Worm (Caenorhabditis elegans) whole organism, early embryonic: Measurements from ENCODE around the gene F54D5.24.
"Not testable (repeated sequence)": the region's sequence is repeated elsewhere in the genome, so short reads cannot be mapped to it uniquely, and the experiment has no call there.

Source experiments
- aly-1 ChIP-seq: sonication (generic microtip); optimal IDR thresholded peaks from 2 replicates; lab custom pipeline; 2016; ENCODE audit warnings: missing genetic modification characterization, missing compliant biosample characterization
- ama-1 ChIP-seq: fragments of 150-350 bp; optimal IDR thresholded peaks from 2 replicates; lab custom pipeline; 2014
- ceh-13 ChIP-seq: fragments of 200-800 bp; sonication (Bioruptor generic); optimal IDR thresholded peaks from 2 replicates; lab custom pipeline; 2018; ENCODE audit warnings: mild to moderate bottlenecking, missing genetic modification characterization, missing compliant biosample characterization
- ceh-36 ChIP-seq: sonication (generic microtip); optimal IDR thresholded peaks from 2 replicates; lab custom pipeline; 2016; ENCODE audit warnings: missing genetic modification characterization, inconsistent platforms, missing compliant biosample characterization
- flt-1 ChIP-seq: fragments of 200-800 bp; sonication (Bioruptor generic); IDR thresholded peaks from 2 replicates; pipeline ENCODE4 v1.3.6; 2022; ENCODE audit warnings: missing genetic modification characterization, missing compliant biosample characterization
- hmbx-1 ChIP-seq: sonication (generic microtip); optimal IDR thresholded peaks from 2 replicates; lab custom pipeline; 2016; ENCODE audit warnings: mild to moderate bottlenecking, missing genetic modification characterization, missing compliant biosample characterization
- pes-1 ChIP-seq: fragments of 200-800 bp; sonication (Bioruptor generic); IDR thresholded peaks from 2 replicates; pipeline ENCODE4 v1.3.6; 2022; ENCODE audit warnings: missing genetic modification reagents, missing genetic modification characterization, missing compliant biosample characterization
- scrt-1 ChIP-seq: fragments of 200-800 bp; sonication (Bioruptor generic); IDR thresholded peaks from 2 replicates; pipeline ENCODE4 v1.3.6; 2022; ENCODE audit warnings: missing genetic modification characterization, missing compliant biosample characterization
- sea-1 ChIP-seq: fragments of 200-800 bp; sonication (Bioruptor generic); conservative IDR thresholded peaks from 2 replicates; pipeline ENCODE4 v1.3.6; 2022; ENCODE audit warnings: missing genetic modification characterization, missing compliant biosample characterization
- tbx-11 ChIP-seq: fragments of 200-800 bp; sonication (Bioruptor generic); IDR thresholded peaks from 2 replicates; pipeline ENCODE4 v1.3.6; 2022; ENCODE audit warnings: missing genetic modification characterization, missing compliant biosample characterization
- tbx-37 ChIP-seq: fragments of 200-800 bp; sonication (Bioruptor generic); conservative IDR thresholded peaks from 2 replicates; pipeline ENCODE4 v1.3.6; 2022; ENCODE audit warnings: missing genetic modification reagents, missing genetic modification characterization, missing compliant biosample characterization

- TF ChIP-seq ceh-36 (tag; lab: Kevin White, UChicago); ama-1 (lab: Kevin White, UChicago); aly-1 (tag; lab: Kevin White, UChicago); hmbx-1: not testable (repeated sequence)
- TF ChIP-seq tbx-11 (GFP tag; lab: Robert Waterston, UW) (peak; percentile 63), sea-1 (GFP tag; lab: Robert Waterston, UW) (peak; percentile 79), scrt-1 (peak; percentile 71; the same call in 1 of the 2 replicates), tbx-37 (GFP tag; lab: Robert Waterston, UW) (peak; percentile 86), ceh-13 (peak; percentile 14), pes-1 (peak; percentile 86), flt-1 (GFP tag; lab: Robert Waterston, UW) (peak; percentile 82)
Measured at ce11 chrII:11534429-11535099, 21.2 kb upstream of the F54D5.24 start, which contains the start of gene Y62F5A.12.
